Worm (Caenorhabditis elegans): ENCODE data around the gene str-10.

The str-10 gene

ce11 chrX:13082326-13082725 is at the start of gene str-10:
Gene str-10 (plus strand): TSS chrX:13082626.
- TF ChIP-seq him-1 (tag; optimal IDR thresholded peaks at IDR 0.05): no peak
- no peak for TF ChIP-seq W03F9.2 (tag; optimal IDR thresholded peaks at IDR 0.05)
- no peak for TF ChIP-seq dao-5 (tag; optimal IDR thresholded peaks at IDR 0.05)

- no peak for TF ChIP-seq dao-5 (tag; optimal IDR thresholded peaks at IDR 0.05)
- TF ChIP-seq W03F9.2 (tag; optimal IDR thresholded peaks at IDR 0.05): no peak
- TF ChIP-seq him-1 (tag; optimal IDR thresholded peaks at IDR 0.05): no peak
Observed at ce11 chrX:13033850-13034249, 48.6 kb upstream of the str-10 start.

- no peak for TF ChIP-seq him-1 (tag; optimal IDR thresholded peaks at IDR 0.05)
- no peak for TF ChIP-seq W03F9.2 (tag; optimal IDR thresholded peaks at IDR 0.05)
- no peak for TF ChIP-seq dao-5 (tag; optimal IDR thresholded peaks at IDR 0.05)
Observed at ce11 chrX:13034333-13034732, 48.1 kb upstream of the str-10 start.

ce11 chrX:13038791-13039190 is 43.6 kb upstream of the str-10 start:
- peak; percentile 17 for TF ChIP-seq dao-5 (tag; optimal IDR thresholded peaks at IDR 0.05)
- peak; percentile 19 for TF ChIP-seq W03F9.2 (tag; optimal IDR thresholded peaks at IDR 0.05)
- no peak for TF ChIP-seq him-1 (tag; optimal IDR thresholded peaks at IDR 0.05)

- TF ChIP-seq him-1 (tag; optimal IDR thresholded peaks at IDR 0.05) (no peak), dao-5 (tag; optimal IDR thresholded peaks at IDR 0.05) (no peak), W03F9.2 (tag; optimal IDR thresholded peaks at IDR 0.05) (no peak)
Observed at ce11 chrX:13041830-13042229, 40.6 kb upstream of the str-10 start.

ce11 chrX:13046324-13046723 is 36.1 kb upstream of the str-10 start:
- TF ChIP-seq dao-5 (tag; optimal IDR thresholded peaks at IDR 0.05) (peak; percentile 77), him-1 (tag; optimal IDR thresholded peaks at IDR 0.05) (peak; percentile 87), W03F9.2 (tag; optimal IDR thresholded peaks at IDR 0.05) (peak; percentile 62)

- no peak for TF ChIP-seq him-1 (tag; optimal IDR thresholded peaks at IDR 0.05)
- no peak for TF ChIP-seq dao-5 (tag; optimal IDR thresholded peaks at IDR 0.05)
- TF ChIP-seq W03F9.2 (tag; optimal IDR thresholded peaks at IDR 0.05): no peak
Observed at ce11 chrX:13048258-13048657, 34.2 kb upstream of the str-10 start, which contains the start of gene C53C7.3. Gene C53C7.3 (plus strand): TSS chrX:13048558.

- no peak for TF ChIP-seq him-1 (tag; optimal IDR thresholded peaks at IDR 0.05)
Observed at ce11 chrX:13051405-13051804, 31.0 kb upstream of the str-10 start, which contains the start of gene K03A11.1. Gene K03A11.1 (plus strand): TSS chrX:13051705.

- TF ChIP-seq W03F9.2 (tag; optimal IDR thresholded peaks at IDR 0.05): no peak
- TF ChIP-seq dao-5 (tag; optimal IDR thresholded peaks at IDR 0.05): no peak
- TF ChIP-seq him-1 (tag; optimal IDR thresholded peaks at IDR 0.05): no peak
Observed at ce11 chrX:13055560-13055959, 26.9 kb upstream of the str-10 start, which contains the start of gene K03A11.6. Gene K03A11.6 (plus strand): TSS chrX:13055860.

- TF ChIP-seq W03F9.2 (tag; optimal IDR thresholded peaks at IDR 0.05): no peak
- TF ChIP-seq him-1 (tag; optimal IDR thresholded peaks at IDR 0.05): no peak
- no peak for TF ChIP-seq dao-5 (tag; optimal IDR thresholded peaks at IDR 0.05)
Observed at ce11 chrX:13059984-13060383, 22.4 kb upstream of the str-10 start.

- TF ChIP-seq W03F9.2 (tag; optimal IDR thresholded peaks at IDR 0.05): no peak
- TF ChIP-seq him-1 (tag; optimal IDR thresholded peaks at IDR 0.05): no peak
- no peak for TF ChIP-seq dao-5 (tag; optimal IDR thresholded peaks at IDR 0.05)
Observed at ce11 chrX:13061366-13061765, 21.1 kb upstream of the str-10 start.

ce11 chrX:13062934-13063585 is 19.4 kb upstream of the str-10 start, which contains the start of gene K03A11.5:
Gene K03A11.5 (plus strand): TSS chrX:13063535.
- no peak for TF ChIP-seq him-1 (tag; optimal IDR thresholded peaks at IDR 0.05)
- TF ChIP-seq dao-5 (tag; optimal IDR thresholded peaks at IDR 0.05): no peak
- no peak for TF ChIP-seq W03F9.2 (tag; optimal IDR thresholded peaks at IDR 0.05)

ce11 chrX:13071120-13071519 is 11.3 kb upstream of the str-10 start, which contains the start of gene cpx-2:
Gene cpx-2 (minus strand): TSS chrX:13071220.
- no peak for TF ChIP-seq him-1 (tag; optimal IDR thresholded peaks at IDR 0.05)
- no peak for TF ChIP-seq dao-5 (tag; optimal IDR thresholded peaks at IDR 0.05)
- no peak for TF ChIP-seq W03F9.2 (tag; optimal IDR thresholded peaks at IDR 0.05)

ce11 chrX:13074373-13074772 is 8.1 kb upstream of the str-10 start, which contains the start of gene ceh-28:
Gene ceh-28 (plus strand): TSS chrX:13074673.
- TF ChIP-seq W03F9.2 (tag; optimal IDR thresholded peaks at IDR 0.05): no peak

- TF ChIP-seq W03F9.2 (tag; optimal IDR thresholded peaks at IDR 0.05) (no peak), dao-5 (tag; optimal IDR thresholded peaks at IDR 0.05) (no peak), him-1 (tag; optimal IDR thresholded peaks at IDR 0.05) (no peak)
Observed at ce11 chrX:13077872-13078271, 4.6 kb upstream of the str-10 start, which contains the start of gene K03A11.4. Gene K03A11.4 (plus strand): TSS chrX:13078172.

Measured in whole organism, L4/young adult.